Worm (Caenorhabditis elegans) whole organism, mixed stage, embryonic: ENCODE data around the gene gba-2.

Source experiments
- sem-2 ChIP-seq: fragments of 200-800 bp; sonication (Bioruptor generic); optimal IDR thresholded peaks from 2 replicates; lab custom pipeline; 2018; ENCODE audit warnings: mild to moderate bottlenecking, missing genetic modification characterization, missing compliant biosample characterization
- unc-120 ChIP-seq: sonication (generic microtip); optimal IDR thresholded peaks from 2 replicates; lab custom pipeline; 2017; ENCODE audit warnings: missing genetic modification characterization, missing compliant biosample characterization; ENCODE audit not compliant: poor library complexity, severe bottlenecking

DNA sequence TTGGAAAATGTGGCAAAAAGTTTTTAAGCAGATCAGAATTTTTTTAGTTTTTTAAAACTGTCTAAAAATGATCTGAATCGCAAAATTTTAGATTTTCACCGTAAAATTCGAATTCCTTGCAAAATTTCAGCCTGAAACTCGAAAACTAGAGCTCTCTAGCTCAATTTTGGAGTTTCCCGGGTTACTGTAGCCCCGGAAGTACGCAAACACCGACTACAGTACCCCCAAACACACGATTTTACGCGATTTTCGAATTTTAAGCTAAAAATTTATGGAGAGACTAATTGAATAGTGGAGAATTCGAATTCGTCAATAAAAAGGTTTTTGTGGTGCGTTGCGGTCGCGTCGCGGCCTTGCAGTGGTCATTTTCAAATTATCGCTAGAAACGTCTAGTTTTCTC lies 496 bp upstream of the gba-2 start:
- no peak for TF ChIP-seq sem-2 (GFP tag; lab: Kevin White, UChicago)
- TF ChIP-seq unc-120 = no peak
